Fruit fly (Drosophila melanogaster) whole organism, prepupa: Measurements from ENCODE around the gene sra.
A peak's percentile ranks its signal among the peaks of the same experiment; 100 is the strongest.

Experiments used
- Blimp-1 ChIP-seq: fragments of 200-800 bp; sonication (Bioruptor generic); optimal IDR thresholded peaks from 3 replicates; lab custom pipeline; 2017; ENCODE audit warnings: missing biosample characterization, missing genetic modification characterization, mild to moderate bottlenecking, moderate library complexity, missing genetic modification reagents
- CG10631 ChIP-seq: fragments of 200-800 bp; sonication (Bioruptor generic); optimal IDR thresholded peaks from 2 replicates; lab custom pipeline; 2016; ENCODE audit warnings: missing biosample characterization, missing genetic modification characterization
- CG10669 ChIP-seq: fragments of 200-800 bp; sonication (Bioruptor generic); optimal IDR thresholded peaks from 3 replicates; lab custom pipeline; 2018; ENCODE audit warnings: missing biosample characterization, mild to moderate bottlenecking, missing genetic modification characterization, moderate library complexity
- CG11294 ChIP-seq: fragments of 200-800 bp; sonication (Bioruptor generic); IDR thresholded peaks from 2 replicates; pipeline ENCODE4 v1.3.6; 2022; ENCODE audit warnings: missing biosample characterization, missing genetic modification characterization
- CG11762 ChIP-seq: fragments of 200-800 bp; sonication (Bioruptor generic); optimal IDR thresholded peaks from 3 replicates; lab custom pipeline; 2016; ENCODE audit warnings: missing biosample characterization, missing genetic modification characterization; ENCODE audit not compliant: insufficient read depth
- CG11902 ChIP-seq: fragments of 200-800 bp; sonication (Bioruptor generic); optimal IDR thresholded peaks from 3 replicates; lab custom pipeline; 2016; ENCODE audit warnings: missing biosample characterization, missing genetic modification characterization
- CG15336 ChIP-seq: fragments of 200-800 bp; sonication (Bioruptor generic); IDR thresholded peaks from 2 replicates; pipeline ENCODE4 v1.3.6; 2022; ENCODE audit warnings: missing biosample characterization, missing genetic modification characterization
- CG1621 ChIP-seq: fragments of 200-800 bp; sonication (Bioruptor generic); optimal IDR thresholded peaks from 3 replicates; lab custom pipeline; 2018; ENCODE audit warnings: missing biosample characterization, mild to moderate bottlenecking, missing genetic modification characterization
- CG16779 ChIP-seq: fragments of 200-800 bp; sonication (Bioruptor generic); optimal IDR thresholded peaks from 3 replicates; lab custom pipeline; 2017; ENCODE audit warnings: missing biosample characterization, mild to moderate bottlenecking, missing genetic modification characterization
- CG32006 ChIP-seq: fragments of 200-800 bp; sonication (Bioruptor generic); optimal IDR thresholded peaks from 3 replicates; lab custom pipeline; 2017; ENCODE audit warnings: missing biosample characterization, mild to moderate bottlenecking, missing genetic modification characterization
- CG34406 ChIP-seq: fragments of 200-800 bp; sonication (Bioruptor generic); optimal IDR thresholded peaks from 3 replicates; lab custom pipeline; 2016; ENCODE audit warnings: missing biosample characterization, missing genetic modification characterization
- CG3919 ChIP-seq: fragments of 200-800 bp; sonication (Bioruptor generic); optimal IDR thresholded peaks from 3 replicates; lab custom pipeline; 2016; ENCODE audit warnings: missing biosample characterization, missing genetic modification characterization
- CG4318 ChIP-seq: fragments of 200-800 bp; sonication (Bioruptor generic); optimal IDR thresholded peaks from 3 replicates; lab custom pipeline; 2017; ENCODE audit warnings: missing biosample characterization, mild to moderate bottlenecking, missing genetic modification characterization
- CG6163 ChIP-seq: fragments of 200-800 bp; sonication (Bioruptor generic); IDR thresholded peaks from 3 replicates; pipeline ENCODE4 v1.3.6; 2022; ENCODE audit warnings: missing biosample characterization, missing genetic modification characterization
- CG6792 ChIP-seq: fragments of 200-800 bp; sonication (Bioruptor generic); optimal IDR thresholded peaks from 3 replicates; lab custom pipeline; 2016; ENCODE audit warnings: missing biosample characterization, missing genetic modification characterization
- CG6808 ChIP-seq: fragments of 200-800 bp; sonication (Bioruptor generic); optimal IDR thresholded peaks from 3 replicates; lab custom pipeline; 2017; ENCODE audit warnings: missing biosample characterization, missing genetic modification characterization, mild to moderate bottlenecking, moderate library complexity, missing genetic modification reagents
- CG6854 ChIP-seq: fragments of 200-800 bp; sonication (Bioruptor generic); optimal IDR thresholded peaks from 2 replicates; lab custom pipeline; 2017; ENCODE audit warnings: missing biosample characterization, mild to moderate bottlenecking, missing genetic modification characterization
- CG7368 ChIP-seq: fragments of 200-800 bp; sonication (Bioruptor generic); optimal IDR thresholded peaks from 3 replicates; lab custom pipeline; 2016; ENCODE audit warnings: missing biosample characterization, missing genetic modification characterization
- CG8119 ChIP-seq: fragments of 200-800 bp; sonication (Bioruptor generic); IDR thresholded peaks from 3 replicates; pipeline ENCODE4 v1.3.6; 2022; ENCODE audit warnings: missing biosample characterization, missing genetic modification characterization
- CG8319 ChIP-seq: fragments of 200-800 bp; sonication (Bioruptor generic); optimal IDR thresholded peaks from 3 replicates; lab custom pipeline; 2016; ENCODE audit warnings: missing biosample characterization, missing genetic modification characterization
- CG8632 ChIP-seq: fragments of 200-800 bp; sonication (Bioruptor generic); optimal IDR thresholded peaks from 3 replicates; lab custom pipeline; 2016; ENCODE audit warnings: missing biosample characterization, missing genetic modification characterization
- Eip75B ChIP-seq: fragments of 200-800 bp; sonication (Bioruptor generic); optimal IDR thresholded peaks from 3 replicates; lab custom pipeline; 2016; ENCODE audit warnings: missing biosample characterization, missing genetic modification characterization
- Eip78C ChIP-seq: fragments of 200-800 bp; sonication (Bioruptor generic); peaks from one replicate; lab custom pipeline; 2016; ENCODE audit warnings: missing biosample characterization, missing genetic modification characterization
- Eip93F ChIP-seq: fragments of 200-800 bp; sonication (Bioruptor generic); optimal IDR thresholded peaks from 2 replicates; lab custom pipeline; 2016; ENCODE audit warnings: missing biosample characterization, mild to moderate bottlenecking, missing genetic modification characterization
- Ets21C ChIP-seq: fragments of 200-800 bp; sonication (Bioruptor generic); optimal IDR thresholded peaks from 3 replicates; lab custom pipeline; 2016; ENCODE audit warnings: missing biosample characterization, missing genetic modification characterization
- Ets96B ChIP-seq: fragments of 200-800 bp; optimal IDR thresholded peaks from 2 replicates; lab custom pipeline; 2019; ENCODE audit warnings: missing biosample characterization, mild to moderate bottlenecking, missing genetic modification characterization, moderate library complexity
- Gug ChIP-seq: fragments of 200-800 bp; sonication (Bioruptor generic); IDR thresholded peaks from 2 replicates; pipeline ENCODE4 v1.3.6; 2022; ENCODE audit warnings: missing biosample characterization, missing genetic modification characterization
- Hr39 ChIP-seq: fragments of 200-800 bp; sonication (Bioruptor generic); optimal IDR thresholded peaks from 2 replicates; lab custom pipeline; 2016; ENCODE audit warnings: missing biosample characterization, missing genetic modification characterization
- Lpt ChIP-seq: fragments of 200-800 bp; sonication (Bioruptor generic); optimal IDR thresholded peaks from 3 replicates; lab custom pipeline; 2016; ENCODE audit warnings: missing biosample characterization, missing genetic modification characterization
- Met ChIP-seq: fragments of 200-800 bp; sonication (Bioruptor generic); optimal IDR thresholded peaks from 3 replicates; lab custom pipeline; 2016; ENCODE audit warnings: missing biosample characterization, missing genetic modification characterization
- OdsH ChIP-seq: fragments of 200-800 bp; sonication (Bioruptor generic); optimal IDR thresholded peaks from 3 replicates; lab custom pipeline; 2016; ENCODE audit warnings: missing biosample characterization, missing genetic modification characterization
- Smox ChIP-seq: fragments of 200-800 bp; sonication (Bioruptor generic); optimal IDR thresholded peaks from 3 replicates; lab custom pipeline; 2016; ENCODE audit warnings: missing biosample characterization, missing genetic modification characterization
- Sox102F ChIP-seq: fragments of 200-800 bp; sonication (Bioruptor generic); optimal IDR thresholded peaks from 2 replicates; lab custom pipeline; 2016; ENCODE audit warnings: missing biosample characterization, mild to moderate bottlenecking, missing genetic modification characterization
- Sox14 ChIP-seq: fragments of 200-800 bp; sonication (Bioruptor generic); optimal IDR thresholded peaks from 3 replicates; lab custom pipeline; 2016; ENCODE audit warnings: missing biosample characterization, missing genetic modification characterization
- Sox15 ChIP-seq: fragments of 200-800 bp; sonication (Bioruptor generic); optimal IDR thresholded peaks from 3 replicates; lab custom pipeline; 2016; ENCODE audit warnings: missing biosample characterization, missing genetic modification characterization
- achi ChIP-seq: fragments of 200-800 bp; sonication (Bioruptor generic); optimal IDR thresholded peaks from 3 replicates; lab custom pipeline; 2016; ENCODE audit warnings: missing biosample characterization, missing genetic modification characterization
- cyc ChIP-seq: fragments of 200-800 bp; sonication (Bioruptor generic); optimal IDR thresholded peaks from 3 replicates; lab custom pipeline; 2016; ENCODE audit warnings: missing biosample characterization, missing genetic modification characterization
- dac ChIP-seq: fragments of 200-800 bp; sonication (Bioruptor generic); optimal IDR thresholded peaks from 2 replicates; lab custom pipeline; 2017; ENCODE audit warnings: missing biosample characterization, mild to moderate bottlenecking, missing genetic modification characterization
- dsx ChIP-seq: fragments of 200-800 bp; optimal IDR thresholded peaks from 3 replicates; lab custom pipeline; 2019; ENCODE audit warnings: missing biosample characterization, mild to moderate bottlenecking, missing genetic modification characterization, moderate library complexity; ENCODE audit not compliant: poor library complexity, severe bottlenecking
- eg ChIP-seq: fragments of 200-800 bp; sonication (Bioruptor generic); IDR thresholded peaks from 3 replicates; pipeline ENCODE4 v1.3.6; 2022; ENCODE audit warnings: missing biosample characterization, missing genetic modification characterization
- esn ChIP-seq: fragments of 200-800 bp; sonication (Bioruptor generic); optimal IDR thresholded peaks from 2 replicates; lab custom pipeline; 2016; ENCODE audit warnings: missing biosample characterization, mild to moderate bottlenecking, missing genetic modification characterization, moderate library complexity
- fd59A ChIP-seq: fragments of 200-800 bp; sonication (Bioruptor generic); optimal IDR thresholded peaks from 2 replicates; lab custom pipeline; 2017; ENCODE audit warnings: missing biosample characterization, mild to moderate bottlenecking, missing genetic modification characterization, missing genetic modification reagents
- fd85E ChIP-seq: fragments of 200-800 bp; sonication (Bioruptor generic); optimal IDR thresholded peaks from 3 replicates; lab custom pipeline; 2016; ENCODE audit warnings: missing biosample characterization, missing genetic modification characterization
- fkh ChIP-seq: fragments of 200-800 bp; sonication (Bioruptor generic); optimal IDR thresholded peaks from 3 replicates; lab custom pipeline; 2017; ENCODE audit warnings: missing biosample characterization, mild to moderate bottlenecking, missing genetic modification characterization, moderate library complexity
- lz ChIP-seq: fragments of 200-800 bp; sonication (Bioruptor generic); optimal IDR thresholded peaks from 3 replicates; lab custom pipeline; 2016; ENCODE audit warnings: missing biosample characterization, missing genetic modification characterization
- net ChIP-seq: fragments of 200-800 bp; sonication (Bioruptor generic); optimal IDR thresholded peaks from 3 replicates; lab custom pipeline; 2016; ENCODE audit warnings: missing biosample characterization, missing genetic modification characterization
- pdm3 ChIP-seq: fragments of 200-800 bp; sonication (Bioruptor generic); optimal IDR thresholded peaks from 3 replicates; lab custom pipeline; 2016; ENCODE audit warnings: missing biosample characterization, missing genetic modification characterization
- salr ChIP-seq, 2 experiments: fragments of 200-800 bp; sonication (Bioruptor generic); optimal IDR thresholded peaks; 3 replicates each; lab custom pipeline; 2016 to 2018; ENCODE audit warnings: missing biosample characterization in 2 of 2, missing genetic modification characterization in 2 of 2, mild to moderate bottlenecking in 1 of 2
- ss ChIP-seq, 2 experiments: fragments of 200-800 bp; sonication (Bioruptor generic); optimal IDR thresholded peaks; 2 replicates in 1 of 2; 3 replicates in 1 of 2; lab custom pipeline; 2017 to 2018; ENCODE audit warnings: mild to moderate bottlenecking in 2 of 2, missing biosample characterization in 2 of 2, missing genetic modification characterization in 2 of 2, moderate library complexity in 1 of 2
- svp ChIP-seq: fragments of 200-800 bp; sonication (Bioruptor generic); peaks from one replicate; lab custom pipeline; 2016; ENCODE audit warnings: missing biosample characterization, missing genetic modification characterization
- topi ChIP-seq: fragments of 200-800 bp; sonication (Bioruptor generic); optimal IDR thresholded peaks from 3 replicates; lab custom pipeline; 2016; ENCODE audit warnings: missing biosample characterization, missing genetic modification characterization
- vri ChIP-seq: fragments of 200-800 bp; sonication (Bioruptor generic); optimal IDR thresholded peaks from 3 replicates; lab custom pipeline; 2016; ENCODE audit warnings: missing biosample characterization, mild to moderate bottlenecking, missing genetic modification characterization

Gene sra

dm6 chr3R:16234745-16235149 lies 47.9 kb downstream of the sra start:
- TF ChIP-seq svp (GFP tag; lab: Kevin White, UChicago) (peak; percentile 78), CG8119 (no peak), CG3919 (GFP tag; lab: Kevin White, UChicago) (peak; percentile 83), fd59A (GFP tag; lab: Kevin White, UChicago) (peak; percentile 91), CG15336 (no peak), CG6792 (GFP tag; lab: Kevin White, UChicago) (peak; percentile 79), Sox14 (GFP tag; lab: Kevin White, UChicago) (peak; percentile 87), lz (GFP tag; lab: Kevin White, UChicago) (peak; percentile 88), CG10669 (GFP tag; lab: Kevin White, UChicago) (peak; percentile 90), Sox102F (GFP tag; lab: Kevin White, UChicago) (peak; percentile 86), CG10631 (GFP tag; lab: Kevin White, UChicago) (peak; percentile 87), Ets21C (peak; percentile 72), Blimp-1 (GFP tag; lab: Kevin White, UChicago) (peak; percentile 60), Gug (GFP tag; lab: Robert Waterston, UW) (no peak), pdm3 (peak; percentile 87), ss (GFP tag; optimal IDR thresholded peaks at IDR 0.05; lab: Kevin White, UChicago) (peak; percentile 79 to 89), achi (GFP tag; lab: Kevin White, UChicago) (peak; percentile 83), CG1621 (tag; lab: Kevin White, UChicago) (peak; percentile 45), dac (GFP tag; lab: Kevin White, UChicago) (peak; percentile 71), CG4318 (GFP tag; lab: Kevin White, UChicago) (peak; percentile 79), topi (GFP tag; lab: Kevin White, UChicago) (peak; percentile 90), fd85E (no peak), CG6808 (peak; percentile 92), Eip78C (GFP tag; lab: Kevin White, UChicago) (peak; percentile 97), CG11294 (GFP tag; lab: Robert Waterston, UW) (no peak), OdsH (GFP tag; lab: Kevin White, UChicago) (peak; percentile 85), CG8632 (GFP tag; lab: Kevin White, UChicago) (peak; percentile 87), Sox15 (GFP tag; lab: Kevin White, UChicago) (peak; percentile 76), Eip75B (GFP tag; lab: Kevin White, UChicago) (peak; percentile 90), CG6854 (GFP tag; lab: Kevin White, UChicago) (no peak), cyc (peak; percentile 83), eg (GFP tag; lab: Robert Waterston, UW) (no peak), CG8319 (peak; percentile 55), esn (GFP tag; lab: Kevin White, UChicago) (peak; percentile 92), dsx (GFP tag; lab: Kevin White, UChicago) (peak; percentile 72), net (GFP tag; lab: Kevin White, UChicago) (peak; percentile 74), CG16779 (peak; percentile 63), vri (GFP tag; lab: Kevin White, UChicago) (peak; percentile 31), Hr39 (peak; percentile 78), Eip93F (peak; percentile 28), CG32006 (GFP tag; lab: Kevin White, UChicago) (peak; percentile 95), Smox (GFP tag; lab: Kevin White, UChicago) (peak; percentile 88), CG11762 (GFP tag; lab: Kevin White, UChicago) (peak; percentile 81), CG34406 (peak; percentile 82), CG6163 (no peak), Lpt (peak; percentile 28), Ets96B (tag; lab: Kevin White, UChicago) (peak; percentile 91), CG11902 (peak; percentile 77), fkh (GFP tag; lab: Kevin White, UChicago) (no peak), salr (GFP tag; optimal IDR thresholded peaks at IDR 0.05; lab: Kevin White, UChicago) (peak; percentile 49 to 87), CG7368 (peak; percentile 36), Met (GFP tag; lab: Kevin White, UChicago) (peak; percentile 91)
